Fruit fly (Drosophila melanogaster) whole organism, adult: ENCODE measurements around the gene byn.
A peak's percentile ranks its signal among the peaks of the same experiment; 100 is the strongest.

ENCODE experiments used
- CG11617 ChIP-seq: fragments of 200-800 bp; sonication (Bioruptor generic); optimal IDR thresholded peaks from 2 replicates; lab custom pipeline; 2017; ENCODE audit warnings: mild to moderate bottlenecking, missing biosample characterization, missing genetic modification reagents, missing genetic modification characterization
- CG12768 ChIP-seq: fragments of 200-800 bp; sonication (Bioruptor generic); optimal IDR thresholded peaks from 2 replicates; lab custom pipeline; 2017; ENCODE audit warnings: missing biosample characterization, missing genetic modification characterization, mild to moderate bottlenecking, moderate library complexity, missing genetic modification reagents
- CG14711 ChIP-seq: fragments of 200-800 bp; sonication (Bioruptor generic); optimal IDR thresholded peaks from 2 replicates; lab custom pipeline; 2018; ENCODE audit warnings: missing biosample characterization, mild to moderate bottlenecking, missing genetic modification characterization, moderate library complexity
- CG1620 ChIP-seq: fragments of 200-800 bp; sonication (Bioruptor generic); optimal IDR thresholded peaks from 2 replicates; lab custom pipeline; 2016; ENCODE audit warnings: missing biosample characterization, missing genetic modification characterization
- CG33017 ChIP-seq: fragments of 200-800 bp; sonication (Bioruptor generic); optimal IDR thresholded peaks from 2 replicates; lab custom pipeline; 2018; ENCODE audit warnings: missing biosample characterization, mild to moderate bottlenecking, missing genetic modification characterization, moderate library complexity
- CG5204 ChIP-seq: fragments of 200-800 bp; sonication (Bioruptor generic); optimal IDR thresholded peaks from 2 replicates; lab custom pipeline; 2016; ENCODE audit warnings: missing biosample characterization, missing genetic modification characterization
- CG7045 ChIP-seq: fragments of 200-800 bp; sonication (Bioruptor generic); optimal IDR thresholded peaks from 2 replicates; lab custom pipeline; 2017; ENCODE audit warnings: missing biosample characterization, mild to moderate bottlenecking, missing genetic modification characterization
- CG7101 ChIP-seq: fragments of 200-800 bp; sonication (Bioruptor generic); optimal IDR thresholded peaks from 2 replicates; lab custom pipeline; 2018; ENCODE audit warnings: missing biosample characterization, mild to moderate bottlenecking, missing genetic modification characterization, moderate library complexity
- Clk ChIP-seq: fragments of 200-800 bp; sonication (Bioruptor generic); optimal IDR thresholded peaks from 2 replicates; lab custom pipeline; 2017; ENCODE audit warnings: missing biosample characterization, missing genetic modification characterization
- Crg-1 ChIP-seq: fragments of 200-800 bp; sonication (Bioruptor generic); optimal IDR thresholded peaks from 2 replicates; lab custom pipeline; 2016; ENCODE audit warnings: missing biosample characterization, missing genetic modification characterization
- Hr96 ChIP-seq: fragments of 200-800 bp; sonication (Bioruptor generic); optimal IDR thresholded peaks from 2 replicates; lab custom pipeline; 2016; ENCODE audit warnings: missing biosample characterization, missing genetic modification characterization
- Mnt ChIP-seq: fragments of 200-800 bp; sonication (Bioruptor generic); optimal IDR thresholded peaks from 2 replicates; lab custom pipeline; 2016; ENCODE audit warnings: missing biosample characterization, mild to moderate bottlenecking, missing genetic modification characterization
- bab1 ChIP-seq: fragments of 200-800 bp; sonication (Bioruptor generic); optimal IDR thresholded peaks from 3 replicates; lab custom pipeline; 2019; ENCODE audit warnings: missing biosample characterization, mild to moderate bottlenecking, missing genetic modification characterization, moderate library complexity
- cic ChIP-seq: fragments of 200-800 bp; sonication (Bioruptor generic); optimal IDR thresholded peaks from 2 replicates; lab custom pipeline; 2017; ENCODE audit warnings: missing biosample characterization, mild to moderate bottlenecking, missing genetic modification characterization, moderate library complexity
- cnc ChIP-seq, 2 experiments: fragments of >200 bp; optimal IDR thresholded peaks; 2 replicates each; lab custom pipeline; 2017
- kay ChIP-seq: fragments of 200-800 bp; sonication (Bioruptor generic); peaks from one replicate; lab custom pipeline; 2016; ENCODE audit warnings: missing biosample characterization, missing genetic modification characterization, borderline replicate concordance
- ovo ChIP-seq: fragments of 200-800 bp; sonication (Bioruptor generic); optimal IDR thresholded peaks from 2 replicates; lab custom pipeline; 2016; ENCODE audit warnings: missing biosample characterization, missing genetic modification characterization
- pad ChIP-seq: fragments of 200-800 bp; sonication (Bioruptor generic); optimal IDR thresholded peaks from 3 replicates; lab custom pipeline; 2017; ENCODE audit warnings: missing biosample characterization, missing genetic modification characterization, mild to moderate bottlenecking, moderate library complexity, missing genetic modification reagents
- tj ChIP-seq: fragments of 200-800 bp; sonication (Bioruptor generic); optimal IDR thresholded peaks from 3 replicates; lab custom pipeline; 2017; ENCODE audit warnings: missing biosample characterization, mild to moderate bottlenecking, missing genetic modification characterization, moderate library complexity
- toe ChIP-seq: fragments of 200-800 bp; sonication (Bioruptor generic); optimal IDR thresholded peaks from 2 replicates; lab custom pipeline; 2016; ENCODE audit warnings: missing biosample characterization, missing genetic modification characterization

byn gene

dm6 chr3L:11973690-11974089 is 46.2 kb downstream of the byn start, which contains the start of gene CG42397:
Gene CG42397 (minus strand): TSS chr3L:11973790.
- TF ChIP-seq Clk (GFP tag; lab: Kevin White, UChicago) (no peak), CG14711 (tag; lab: Kevin White, UChicago) (peak; percentile 39), cnc (optimal IDR thresholded peaks at IDR 0.05; lab: Kevin White, UChicago) (no peak), CG11617 (GFP tag; lab: Kevin White, UChicago) (no peak), CG7101 (tag; lab: Kevin White, UChicago) (peak; percentile 29), ovo (GFP tag; lab: Kevin White, UChicago) (no peak), CG12768 (GFP tag; lab: Kevin White, UChicago) (no peak), toe (GFP tag; lab: Kevin White, UChicago) (no peak), CG33017 (peak; percentile 23), kay (GFP tag; lab: Kevin White, UChicago) (no peak), tj (GFP tag; lab: Kevin White, UChicago) (no peak), CG1620 (GFP tag; lab: Kevin White, UChicago) (no peak), Crg-1 (GFP tag; lab: Kevin White, UChicago) (no peak), CG7045 (GFP tag; lab: Kevin White, UChicago) (no peak), cic (no peak), bab1 (GFP tag; lab: Kevin White, UChicago) (no peak)

- no peak for TF ChIP-seq cic
- no peak for TF ChIP-seq CG1620 (GFP tag; lab: Kevin White, UChicago)
- no peak for TF ChIP-seq ovo (GFP tag; lab: Kevin White, UChicago)
- no peak for TF ChIP-seq Mnt (GFP tag; lab: Kevin White, UChicago)
- no peak for TF ChIP-seq Clk (GFP tag; lab: Kevin White, UChicago)
- no peak for TF ChIP-seq CG33017
- no peak for TF ChIP-seq pad
- TF ChIP-seq cnc (optimal IDR thresholded peaks at IDR 0.05; lab: Kevin White, UChicago), result no peak
- no peak for TF ChIP-seq CG12768 (GFP tag; lab: Kevin White, UChicago)
- no peak for TF ChIP-seq Crg-1 (GFP tag; lab: Kevin White, UChicago)
- TF ChIP-seq CG14711 (tag; lab: Kevin White, UChicago), result no peak
- no peak for TF ChIP-seq toe (GFP tag; lab: Kevin White, UChicago)
- no peak for TF ChIP-seq CG5204
- TF ChIP-seq bab1 (GFP tag; lab: Kevin White, UChicago), result no peak
- no peak for TF ChIP-seq CG11617 (GFP tag; lab: Kevin White, UChicago)
- TF ChIP-seq CG7045 (GFP tag; lab: Kevin White, UChicago), result no peak
- TF ChIP-seq tj (GFP tag; lab: Kevin White, UChicago), result no peak
- TF ChIP-seq Hr96, result no peak
- no peak for TF ChIP-seq kay (GFP tag; lab: Kevin White, UChicago)
- TF ChIP-seq CG7101 (tag; lab: Kevin White, UChicago), result no peak
Measured at dm6 chr3L:11974605-11975004, 47.1 kb downstream of the byn start, which contains the start of gene CG14125. Gene CG14125 (plus strand): TSS chr3L:11974905.

- TF ChIP-seq CG7045 (GFP tag; lab: Kevin White, UChicago) (no peak), pad (no peak), tj (GFP tag; lab: Kevin White, UChicago) (no peak), CG14711 (tag; lab: Kevin White, UChicago) (no peak), CG11617 (GFP tag; lab: Kevin White, UChicago) (no peak), Mnt (GFP tag; lab: Kevin White, UChicago) (no peak), Clk (GFP tag; lab: Kevin White, UChicago) (no peak), CG12768 (GFP tag; lab: Kevin White, UChicago) (no peak), cnc (optimal IDR thresholded peaks at IDR 0.05; lab: Kevin White, UChicago) (no peak), CG5204 (no peak), Crg-1 (GFP tag; lab: Kevin White, UChicago) (no peak)
Measured at dm6 chr3L:11975811-11976210, 48.3 kb downstream of the byn start, which contains the start of gene CG43896. Gene CG43896 (plus strand): TSS chr3L:11976111.

DNA sequence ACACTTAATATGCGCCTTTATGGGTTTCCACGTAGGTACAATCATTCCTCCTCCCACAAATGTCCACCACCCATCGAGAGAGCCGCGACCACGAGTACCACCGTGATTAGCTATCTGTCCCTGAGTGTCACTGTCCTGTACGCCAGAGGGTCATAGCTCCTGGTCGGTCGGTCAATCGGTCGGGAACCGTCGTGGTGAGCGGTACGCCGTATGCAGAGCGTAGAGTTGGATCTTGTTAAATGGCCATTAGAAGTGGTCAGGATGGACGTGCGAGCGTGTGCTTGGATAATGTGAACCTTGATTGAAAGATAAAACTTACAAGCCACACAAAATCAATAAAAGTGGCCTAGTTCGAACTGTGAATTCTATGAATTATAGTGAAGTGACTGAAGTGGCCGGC is 57.1 kb downstream of the byn start, which contains the start of gene CG6938:
CG6938 (plus strand) TSS at position 301 of the 400 bp plus-strand sequence.
- TF ChIP-seq CG7045 (GFP tag; lab: Kevin White, UChicago) (no peak), kay (GFP tag; lab: Kevin White, UChicago) (no peak), Clk (GFP tag; lab: Kevin White, UChicago) (no peak), CG7101 (tag; lab: Kevin White, UChicago) (no peak), cic (no peak), CG14711 (tag; lab: Kevin White, UChicago) (no peak), CG11617 (GFP tag; lab: Kevin White, UChicago) (no peak), ovo (GFP tag; lab: Kevin White, UChicago) (no peak), pad (no peak)
